Fruit fly (Drosophila melanogaster) whole organism, embryonic: ENCODE data around the gene STUB1.
A peak's percentile ranks its signal among the peaks of the same experiment; 100 is the strongest.

ENCODE experiments used
- Atf3 ChIP-seq: fragments of 200-800 bp; sonication (Bioruptor generic); optimal IDR thresholded peaks from 3 replicates; lab custom pipeline; 2016; ENCODE audit warnings: missing biosample characterization, missing genetic modification characterization
- Awh ChIP-seq: fragments of 200-800 bp; sonication (Bioruptor generic); IDR thresholded peaks from 2 replicates; pipeline ENCODE4, ENCODE4 v1.3.6; 2022; ENCODE audit warnings: missing biosample characterization, missing genetic modification characterization
- CG10366 ChIP-seq: fragments of 200-800 bp; sonication (Bioruptor generic); IDR thresholded peaks from 2 replicates; pipeline ENCODE4 v1.3.6; 2022; ENCODE audit warnings: missing biosample characterization, missing genetic modification characterization
- CG11085 ChIP-seq: fragments of 200-800 bp; sonication (Bioruptor generic); IDR thresholded peaks from 2 replicates; pipeline ENCODE4 v1.3.6; 2022; ENCODE audit warnings: missing biosample characterization, missing genetic modification characterization
- CG11456 ChIP-seq: fragments of 200-800 bp; sonication (Bioruptor generic); IDR thresholded peaks from 3 replicates; pipeline ENCODE4 v1.3.6; 2022; ENCODE audit warnings: missing biosample characterization, missing genetic modification characterization
- CG12071 ChIP-seq: fragments of 200-800 bp; sonication (Bioruptor generic); optimal IDR thresholded peaks from 3 replicates; lab custom pipeline; 2018; ENCODE audit warnings: missing biosample characterization, mild to moderate bottlenecking, missing genetic modification characterization
- CG12299 ChIP-seq: fragments of 200-800 bp; sonication (Bioruptor generic); optimal IDR thresholded peaks from 2 replicates; lab custom pipeline; 2018; ENCODE audit warnings: missing biosample characterization, mild to moderate bottlenecking, missing genetic modification characterization
- CG12942 ChIP-seq: fragments of 200-800 bp; sonication (Bioruptor generic); optimal IDR thresholded peaks from 3 replicates; lab custom pipeline; 2016; ENCODE audit warnings: missing biosample characterization, missing genetic modification characterization
- CG14050 ChIP-seq: fragments of 200-800 bp; sonication (Bioruptor generic); IDR thresholded peaks from 3 replicates; pipeline ENCODE4 v1.3.6; 2022; ENCODE audit warnings: missing biosample characterization, missing genetic modification characterization
- CG14710 ChIP-seq: fragments of 200-800 bp; sonication (Bioruptor generic); optimal IDR thresholded peaks from 3 replicates; lab custom pipeline; 2019; ENCODE audit warnings: missing biosample characterization, mild to moderate bottlenecking, missing genetic modification characterization, moderate library complexity
- CG14965 ChIP-seq: fragments of 200-800 bp; sonication (Bioruptor generic); optimal IDR thresholded peaks from 2 replicates; lab custom pipeline; 2016; ENCODE audit warnings: missing biosample characterization, missing genetic modification characterization, borderline replicate concordance
- CG1603 ChIP-seq: fragments of 200-800 bp; sonication (Bioruptor generic); optimal IDR thresholded peaks from 2 replicates; lab custom pipeline; 2019; ENCODE audit warnings: missing biosample characterization, mild to moderate bottlenecking, missing genetic modification characterization, moderate library complexity
- CG18011 ChIP-seq: fragments of 200-800 bp; sonication (Bioruptor generic); optimal IDR thresholded peaks from 2 replicates; lab custom pipeline; 2017; ENCODE audit warnings: missing biosample characterization, missing genetic modification characterization, mild to moderate bottlenecking, moderate library complexity, missing genotype
- CG31365 ChIP-seq: fragments of 200-800 bp; sonication (Bioruptor generic); optimal IDR thresholded peaks from 2 replicates; lab custom pipeline; 2018; ENCODE audit warnings: missing biosample characterization, mild to moderate bottlenecking, missing genetic modification characterization
- CG3726 ChIP-seq: fragments of 200-800 bp; sonication (Bioruptor generic); IDR thresholded peaks from 3 replicates; pipeline ENCODE4, ENCODE4 v1.3.6; 2022; ENCODE audit warnings: missing biosample characterization, missing genetic modification characterization
- CG4404 ChIP-seq: fragments of 200-800 bp; sonication (Bioruptor generic); IDR thresholded peaks from 2 replicates; pipeline ENCODE4 v1.3.6; 2022; ENCODE audit warnings: missing biosample characterization, missing genetic modification characterization
- CG4730 ChIP-seq: fragments of 200-800 bp; sonication (Bioruptor generic); IDR thresholded peaks from 2 replicates; pipeline ENCODE4 v1.3.6; 2022; ENCODE audit warnings: missing biosample characterization, missing genetic modification characterization
- CG7271 ChIP-seq: fragments of 200-800 bp; sonication (Bioruptor generic); optimal IDR thresholded peaks from 2 replicates; lab custom pipeline; 2018; ENCODE audit warnings: missing biosample characterization, mild to moderate bottlenecking, missing genetic modification characterization, moderate library complexity
- CG7556 ChIP-seq: fragments of 200-800 bp; sonication (Bioruptor generic); optimal IDR thresholded peaks from 2 replicates; lab custom pipeline; 2017; ENCODE audit warnings: missing biosample characterization, mild to moderate bottlenecking, missing genetic modification characterization
- CG8924 ChIP-seq: fragments of 200-800 bp; optimal IDR thresholded peaks from 3 replicates; lab custom pipeline; 2019; ENCODE audit warnings: missing biosample characterization, mild to moderate bottlenecking, missing genetic modification characterization, moderate library complexity
- CHES-1-like ChIP-seq: fragments of 200-800 bp; sonication (Bioruptor generic); optimal IDR thresholded peaks from 2 replicates; lab custom pipeline; 2016; ENCODE audit warnings: missing biosample characterization, missing genetic modification characterization
- Chrac-16 ChIP-seq: fragments of 200-800 bp; sonication (Bioruptor generic); optimal IDR thresholded peaks from 3 replicates; lab custom pipeline; 2016; ENCODE audit warnings: missing biosample characterization, missing genetic modification characterization
- D ChIP-seq, 2 experiments: fragments of 200-800 bp in 1 of 2; fragments of >200 bp in 1 of 2; sonication (Bioruptor generic) in 1 of 2; optimal IDR thresholded peaks; 2 replicates in 1 of 2; 3 replicates in 1 of 2; lab custom pipeline; 2017; ENCODE audit warnings: mild to moderate bottlenecking in 1 of 2, missing biosample characterization in 1 of 2, missing genetic modification characterization in 1 of 2, missing genetic modification reagents in 1 of 2
- Dad ChIP-seq: fragments of 200-800 bp; sonication (Bioruptor generic); optimal IDR thresholded peaks from 3 replicates; lab custom pipeline; 2016; ENCODE audit warnings: missing biosample characterization, missing genetic modification characterization
- Dll ChIP-seq: fragments of 200-800 bp; sonication (Bioruptor generic); IDR thresholded peaks from 4 replicates; pipeline ENCODE4 v1.3.6; 2022; ENCODE audit warnings: missing biosample characterization, missing genetic modification characterization; ENCODE audit not compliant: partially characterized antibody
- Dp ChIP-seq: fragments of 200-800 bp; sonication (Bioruptor generic); optimal IDR thresholded peaks from 2 replicates; lab custom pipeline; 2018; ENCODE audit warnings: missing biosample characterization, mild to moderate bottlenecking, missing genetic modification characterization, moderate library complexity
- Eip74EF ChIP-seq, 2 experiments: fragments of 200-800 bp in 1 of 2; fragments of >200 bp in 1 of 2; sonication (Bioruptor generic) in 1 of 2; optimal IDR thresholded peaks; 2 replicates each; lab custom pipeline; 2017 to 2019; ENCODE audit warnings: missing biosample characterization in 2 of 2, missing genetic modification characterization in 2 of 2, mild to moderate bottlenecking in 1 of 2, moderate library complexity in 1 of 2
- Fer2 ChIP-seq: fragments of 200-800 bp; sonication (Bioruptor generic); optimal IDR thresholded peaks from 2 replicates; lab custom pipeline; 2018; ENCODE audit warnings: missing biosample characterization, mild to moderate bottlenecking, missing genetic modification characterization, moderate library complexity
- Med ChIP-seq: fragments of 200-800 bp; sonication (Bioruptor generic); peaks from one replicate; lab custom pipeline; 2016; ENCODE audit warnings: missing biosample characterization, missing genetic modification characterization, mild to moderate bottlenecking, inconsistent platforms, moderate library complexity
- Nf-YB ChIP-seq: fragments of 200-800 bp; sonication (Bioruptor generic); optimal IDR thresholded peaks from 3 replicates; lab custom pipeline; 2019; ENCODE audit warnings: missing biosample characterization, mild to moderate bottlenecking, missing genetic modification characterization, moderate library complexity
- Optix ChIP-seq: fragments of 200-800 bp; sonication (Bioruptor generic); IDR thresholded peaks from 3 replicates; pipeline ENCODE4 v1.3.6; 2022; ENCODE audit warnings: missing biosample characterization, missing genetic modification characterization
- Sin3A ChIP-seq: fragments of >200 bp; optimal IDR thresholded peaks from 2 replicates; lab custom pipeline; 2018
- Sox100B ChIP-seq: fragments of 200-800 bp; sonication (Bioruptor generic); optimal IDR thresholded peaks from 3 replicates; lab custom pipeline; 2018; ENCODE audit warnings: missing biosample characterization, mild to moderate bottlenecking, missing genetic modification characterization
- ase ChIP-seq: fragments of 200-800 bp; sonication (Bioruptor generic); IDR thresholded peaks from 3 replicates; pipeline ENCODE4 v1.3.6; 2022; ENCODE audit warnings: missing biosample characterization, missing genetic modification characterization
- cwo ChIP-seq: fragments of 200-800 bp; sonication (Bioruptor generic); optimal IDR thresholded peaks from 3 replicates; lab custom pipeline; 2017; ENCODE audit warnings: missing biosample characterization, missing genetic modification characterization, mild to moderate bottlenecking, moderate library complexity, missing genetic modification reagents
- dati ChIP-seq: fragments of 200-800 bp; sonication (Bioruptor generic); IDR thresholded peaks from 2 replicates; pipeline ENCODE4 v1.3.6; 2022; ENCODE audit warnings: missing biosample characterization, missing genetic modification characterization
- dpn ChIP-seq, 2 experiments: fragments of 200-800 bp; sonication (Bioruptor generic); optimal IDR thresholded peaks; 3 replicates each; lab custom pipeline; 2016; ENCODE audit warnings: missing biosample characterization in 2 of 2, missing genetic modification characterization in 2 of 2
- ems ChIP-seq: fragments of 200-800 bp; sonication (Bioruptor generic); optimal IDR thresholded peaks from 3 replicates; lab custom pipeline; 2016; ENCODE audit warnings: missing biosample characterization, missing genetic modification characterization
- fu2 ChIP-seq: fragments of 200-800 bp; sonication (Bioruptor generic); optimal IDR thresholded peaks from 2 replicates; lab custom pipeline; 2016; ENCODE audit warnings: missing biosample characterization, missing genetic modification characterization
- grau ChIP-seq: fragments of 200-800 bp; optimal IDR thresholded peaks from 3 replicates; lab custom pipeline; 2019; ENCODE audit warnings: missing biosample characterization, mild to moderate bottlenecking, missing genetic modification characterization, moderate library complexity
- gt ChIP-seq: fragments of 200-800 bp; sonication (Bioruptor generic); IDR thresholded peaks from 2 replicates; pipeline ENCODE4 v1.3.6; 2022; ENCODE audit warnings: missing biosample characterization, missing genetic modification characterization
- ham ChIP-seq: fragments of 200-800 bp; sonication (Bioruptor generic); IDR thresholded peaks from 2 replicates; pipeline ENCODE4 v1.3.6; 2022; ENCODE audit warnings: missing biosample characterization, missing genetic modification characterization
- mld ChIP-seq: fragments of 200-800 bp; sonication (Bioruptor generic); IDR thresholded peaks from 3 replicates; pipeline ENCODE4 v1.3.6; 2022; ENCODE audit warnings: missing biosample characterization, missing genetic modification characterization; ENCODE audit not compliant: partially characterized antibody
- phol ChIP-seq: fragments of 200-800 bp; sonication (Bioruptor generic); optimal IDR thresholded peaks from 3 replicates; lab custom pipeline; 2018; ENCODE audit warnings: missing biosample characterization, mild to moderate bottlenecking, missing genetic modification characterization, moderate library complexity
- pros ChIP-seq: fragments of 200-800 bp; sonication (Bioruptor generic); optimal IDR thresholded peaks from 3 replicates; lab custom pipeline; 2019; ENCODE audit warnings: missing biosample characterization, mild to moderate bottlenecking, missing genetic modification characterization, moderate library complexity
- pum ChIP-seq: fragments of 200-800 bp; sonication (Bioruptor generic); optimal IDR thresholded peaks from 2 replicates; lab custom pipeline; 2016; ENCODE audit warnings: missing biosample characterization, missing genetic modification characterization
- slou ChIP-seq: fragments of 200-800 bp; sonication (Bioruptor generic); optimal IDR thresholded peaks from 3 replicates; lab custom pipeline; 2016; ENCODE audit warnings: missing biosample characterization, missing genetic modification characterization
- trem ChIP-seq: fragments of 200-800 bp; optimal IDR thresholded peaks from 3 replicates; lab custom pipeline; 2019; ENCODE audit warnings: missing biosample characterization, mild to moderate bottlenecking, missing genetic modification characterization, moderate library complexity
- tup ChIP-seq: fragments of 200-800 bp; sonication (Bioruptor generic); optimal IDR thresholded peaks from 2 replicates; lab custom pipeline; 2016; ENCODE audit warnings: missing biosample characterization, mild to moderate bottlenecking, missing genetic modification characterization, moderate library complexity
- zen2 ChIP-seq: fragments of 200-800 bp; sonication (Bioruptor generic); IDR thresholded peaks from 3 replicates; pipeline ENCODE4 v1.3.6; 2022; ENCODE audit warnings: missing biosample characterization, missing genetic modification characterization; ENCODE audit not compliant: partially characterized antibody

The STUB1 gene

DNA sequence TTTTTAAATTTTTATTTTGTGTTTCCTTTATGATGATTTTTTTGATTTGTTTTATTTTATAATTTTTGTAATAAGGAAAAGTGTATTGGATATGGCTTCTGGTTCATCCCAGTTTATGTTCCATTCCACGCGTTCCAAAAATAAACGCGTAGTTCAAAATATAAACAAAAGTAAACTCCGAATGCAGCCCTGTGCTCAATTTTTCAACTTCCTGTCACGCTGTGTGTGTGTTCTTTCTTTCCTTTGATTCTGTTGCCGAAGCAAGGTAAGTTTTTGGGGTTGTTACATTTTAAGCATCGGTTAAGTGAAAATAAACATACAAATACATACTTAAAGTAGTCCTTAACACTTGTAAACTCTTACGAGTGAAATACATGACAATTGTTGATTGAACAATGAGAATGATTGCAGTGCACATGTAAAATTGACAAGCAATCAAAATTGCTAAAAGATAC is 29.2 kb upstream of the STUB1 start, which contains the start of the genes Ip259 and RpS27A (continued):
- TF ChIP-seq Dll (no peak), CG31365 (peak; percentile 42), Optix (GFP tag; lab: Robert Waterston, UW) (peak; percentile 77; the same call in 2 of the 3 replicates), CG3726 (no peak), CG10366 (GFP tag; lab: Robert Waterston, UW) (no peak; the same call in 1 of the 2 replicates), CG18011 (GFP tag; lab: Kevin White, UChicago) (peak; percentile 55), pros (no peak), phol (tag; lab: Kevin White, UChicago) (peak; percentile 85), dati (GFP tag; lab: Robert Waterston, UW) (peak; percentile 58), Med (peak; percentile 97), D (optimal IDR thresholded peaks at IDR 0.05; lab: Kevin White, UChicago) (no peak), D (GFP tag; optimal IDR thresholded peaks at IDR 0.05; lab: Kevin White, UChicago) (peak; percentile 62), Eip74EF (GFP tag; optimal IDR thresholded peaks at IDR 0.05; lab: Kevin White, UChicago) (peak in 1 of 2 experiments; percentile 64), CG12071 (GFP tag; lab: Kevin White, UChicago) (no peak), Atf3 (peak; percentile 61), cwo (GFP tag; lab: Kevin White, UChicago) (no peak), ham (GFP tag; lab: Robert Waterston, UW) (no peak), CG1603 (tag; lab: Kevin White, UChicago) (peak; percentile 100), dpn (GFP tag; optimal IDR thresholded peaks at IDR 0.05; lab: Kevin White, UChicago) (peak; percentile 30 to 82), Awh (GFP tag; lab: Robert Waterston, UW) (peak; percentile 75), CG7271 (peak; percentile 82), CG8924 (peak; percentile 61), Sox100B (GFP tag; lab: Kevin White, UChicago) (peak; percentile 66), CG14710 (tag; lab: Kevin White, UChicago) (peak; percentile 73), Dp (no peak), trem (tag; lab: Kevin White, UChicago) (peak; percentile 55), pum (GFP tag; lab: Kevin White, UChicago) (peak; percentile 30), Chrac-16 (GFP tag; lab: Kevin White, UChicago) (peak; percentile 52), CG11085 (GFP tag; lab: Robert Waterston, UW) (peak; percentile 75), CG14050 (GFP tag; lab: Robert Waterston, UW) (peak; percentile 71), CG12299 (tag; lab: Kevin White, UChicago) (peak; percentile 64), zen2 (no peak), slou (GFP tag; lab: Kevin White, UChicago) (peak; percentile 77), CG12942 (peak; percentile 58), CG4730 (GFP tag; lab: Robert Waterston, UW) (peak; percentile 35; the same call in 1 of the 2 replicates), tup (no peak), Fer2 (peak; percentile 62), CG4404 (GFP tag; lab: Robert Waterston, UW) (no peak), Dad (GFP tag; lab: Kevin White, UChicago) (peak; percentile 65), CG7556 (GFP tag; lab: Kevin White, UChicago) (no peak), gt (no peak), Sin3A (lab: Kevin White, UChicago) (no peak), mld (GFP tag; lab: Robert Waterston, UW) (no peak), Nf-YB (GFP tag; lab: Kevin White, UChicago) (peak; percentile 58), CHES-1-like (GFP tag; lab: Kevin White, UChicago) (peak; percentile 48), CG11456 (GFP tag; lab: Robert Waterston, UW) (no peak; the same call in 1 of the 3 replicates), grau (tag; lab: Kevin White, UChicago) (peak; percentile 69), CG14965 (no peak), fu2 (GFP tag; lab: Kevin White, UChicago) (peak; percentile 69), ase (GFP tag; lab: Robert Waterston, UW) (peak; percentile 65; the same call in 2 of the 3 replicates), ems (GFP tag; lab: Kevin White, UChicago) (peak; percentile 21)
